Worm (Caenorhabditis elegans) whole organism, mixed stage, embryonic: Measurements from ENCODE around the gene nspe-4.

Experiments
- M03D4.4 ChIP-seq: sonication (generic microtip); optimal IDR thresholded peaks from 2 replicates; lab custom pipeline; 2017; ENCODE audit warnings: mild to moderate bottlenecking, missing genetic modification characterization, missing compliant biosample characterization
- bed-3 ChIP-seq: fragments of 200-800 bp; sonication (Bioruptor generic); optimal IDR thresholded peaks from 3 replicates; lab custom pipeline; 2018; ENCODE audit warnings: mild to moderate bottlenecking, missing genetic modification characterization, moderate library complexity, missing compliant biosample characterization
- blmp-1 ChIP-seq: fragments of 150-350 bp; optimal IDR thresholded peaks from 2 replicates; lab custom pipeline; 2014; ENCODE audit warnings: missing biosample characterization, missing genetic modification characterization
- ceh-39 ChIP-seq: fragments of 150-350 bp; optimal IDR thresholded peaks from 2 replicates; lab custom pipeline; 2014; ENCODE audit warnings: missing biosample characterization, missing genetic modification characterization
- ceh-43 ChIP-seq: fragments of 200-800 bp; sonication (Bioruptor generic); optimal IDR thresholded peaks from 2 replicates; lab custom pipeline; 2018; ENCODE audit warnings: mild to moderate bottlenecking, missing genetic modification characterization, moderate library complexity, missing compliant biosample characterization
- ceh-83 ChIP-seq: fragments of 200-800 bp; sonication (Bioruptor generic); optimal IDR thresholded peaks from 2 replicates; lab custom pipeline; 2018; ENCODE audit warnings: mild to moderate bottlenecking, missing genetic modification characterization, missing compliant biosample characterization
- ces-1 ChIP-seq: fragments of 150-350 bp; optimal IDR thresholded peaks from 2 replicates; lab custom pipeline; 2014; ENCODE audit warnings: missing biosample characterization, missing genetic modification reagents, missing genetic modification characterization
- cnd-1 ChIP-seq: fragments of 200-800 bp; sonication (Bioruptor generic); optimal IDR thresholded peaks from 2 replicates; lab custom pipeline; 2018; ENCODE audit warnings: mild to moderate bottlenecking, missing genetic modification characterization, missing compliant biosample characterization
- drap-1 ChIP-seq: fragments of 200-800 bp; sonication (Bioruptor generic); optimal IDR thresholded peaks from 3 replicates; lab custom pipeline; 2018; ENCODE audit warnings: mild to moderate bottlenecking, missing genetic modification characterization, missing compliant biosample characterization
- elt-1 ChIP-seq: sonication (generic microtip); optimal IDR thresholded peaks from 2 replicates; lab custom pipeline; 2017; ENCODE audit warnings: missing genetic modification characterization, mild to moderate bottlenecking, missing compliant biosample characterization, antibody characterized with exemption, moderate library complexity, borderline replicate concordance; ENCODE audit not compliant: insufficient read depth
- flh-1 ChIP-seq: fragments of 200-800 bp; sonication (Bioruptor generic); optimal IDR thresholded peaks from 2 replicates; lab custom pipeline; 2018; ENCODE audit warnings: mild to moderate bottlenecking, missing genetic modification characterization, moderate library complexity, missing compliant biosample characterization
- ham-2 ChIP-seq: fragments of 200-800 bp; sonication (Bioruptor generic); optimal IDR thresholded peaks from 2 replicates; lab custom pipeline; 2018; ENCODE audit warnings: mild to moderate bottlenecking, missing genetic modification characterization, missing compliant biosample characterization
- hlh-1 ChIP-seq: fragments of 150-350 bp; optimal IDR thresholded peaks from 2 replicates; lab custom pipeline; 2014; ENCODE audit warnings: missing biosample characterization, missing genetic modification reagents, missing genetic modification characterization
- lin-13 ChIP-seq: fragments of 150-350 bp; optimal IDR thresholded peaks from 2 replicates; lab custom pipeline; 2014; ENCODE audit warnings: missing biosample characterization, missing genetic modification characterization
- lin-32 ChIP-seq: fragments of 200-800 bp; sonication (Bioruptor generic); optimal IDR thresholded peaks from 2 replicates; lab custom pipeline; 2018; ENCODE audit warnings: mild to moderate bottlenecking, missing genetic modification characterization, missing compliant biosample characterization
- mab-5 ChIP-seq: fragments of 150-350 bp; optimal IDR thresholded peaks from 2 replicates; lab custom pipeline; 2014; ENCODE audit warnings: missing biosample characterization, missing genetic modification characterization
- mep-1 ChIP-seq: fragments of 150-350 bp; optimal IDR thresholded peaks from 2 replicates; lab custom pipeline; 2017; ENCODE audit warnings: missing biosample characterization, missing genetic modification reagents, missing genetic modification characterization, inconsistent platforms
- mls-2 ChIP-seq: sonication (generic microtip); optimal IDR thresholded peaks from 2 replicates; lab custom pipeline; 2016; ENCODE audit warnings: mild to moderate bottlenecking, missing genetic modification characterization, moderate library complexity, missing compliant biosample characterization
- nhr-12 ChIP-seq: fragments of 150-350 bp; optimal IDR thresholded peaks from 2 replicates; lab custom pipeline; 2014; ENCODE audit warnings: missing biosample characterization, missing genetic modification characterization
- nhr-2 ChIP-seq: fragments of 150-350 bp; optimal IDR thresholded peaks from 2 replicates; lab custom pipeline; 2014; ENCODE audit warnings: missing biosample characterization, missing genetic modification characterization
- nhr-237 ChIP-seq: fragments of 150-350 bp; optimal IDR thresholded peaks from 2 replicates; lab custom pipeline; 2014; ENCODE audit warnings: missing biosample characterization, missing genetic modification characterization
- nhr-28 ChIP-seq: fragments of 150-350 bp; optimal IDR thresholded peaks from 2 replicates; lab custom pipeline; 2014; ENCODE audit warnings: missing biosample characterization, missing genetic modification characterization
- nhr-76 ChIP-seq: sonication (generic microtip); optimal IDR thresholded peaks from 2 replicates; lab custom pipeline; 2017; ENCODE audit warnings: missing biosample characterization, missing genetic modification characterization
- pha-4 ChIP-seq: fragments of 150-350 bp; optimal IDR thresholded peaks from 2 replicates; lab custom pipeline; 2018; ENCODE audit warnings: missing biosample characterization, missing genetic modification reagents, missing genetic modification characterization
- sem-2 ChIP-seq: fragments of 200-800 bp; sonication (Bioruptor generic); optimal IDR thresholded peaks from 2 replicates; lab custom pipeline; 2018; ENCODE audit warnings: mild to moderate bottlenecking, missing genetic modification characterization, missing compliant biosample characterization
- snpc-4 ChIP-seq: fragments of 150-350 bp; optimal IDR thresholded peaks from 2 replicates; lab custom pipeline; 2014; ENCODE audit warnings: missing biosample characterization, missing genetic modification characterization
- sptf-1 ChIP-seq: sonication (generic microtip); optimal IDR thresholded peaks from 2 replicates; lab custom pipeline; 2017; ENCODE audit warnings: mild to moderate bottlenecking, missing genetic modification characterization, moderate library complexity, missing compliant biosample characterization
- tbx-8 ChIP-seq: fragments of 200-800 bp; sonication (Bioruptor generic); optimal IDR thresholded peaks from 2 replicates; lab custom pipeline; 2018; ENCODE audit warnings: mild to moderate bottlenecking, missing genetic modification characterization, moderate library complexity, missing compliant biosample characterization
- unc-120 ChIP-seq: sonication (generic microtip); optimal IDR thresholded peaks from 2 replicates; lab custom pipeline; 2017; ENCODE audit warnings: missing genetic modification characterization, missing compliant biosample characterization; ENCODE audit not compliant: poor library complexity, severe bottlenecking
- unc-39 ChIP-seq: fragments of 150-350 bp; optimal IDR thresholded peaks from 2 replicates; lab custom pipeline; 2014; ENCODE audit warnings: missing biosample characterization, missing genetic modification characterization
- unc-62 ChIP-seq: fragments of 150-350 bp; optimal IDR thresholded peaks from 2 replicates; lab custom pipeline; 2014; ENCODE audit warnings: missing biosample characterization, missing genetic modification reagents, missing genetic modification characterization
- zip-8 ChIP-seq: fragments of 150-350 bp; optimal IDR thresholded peaks from 2 replicates; lab custom pipeline; 2014; ENCODE audit warnings: missing biosample characterization, missing genetic modification characterization

The nspe-4 gene

ce11 chrII:12612218-12612617 is at the start of gene nspe-4:
TSS of gene nspe-4 (plus strand) at chrII:12612518.
- TF ChIP-seq mls-2 (tag; lab: Kevin White, UChicago) (no peak), cnd-1 (no peak), hlh-1 (tag; lab: Kevin White, UChicago) (no peak), snpc-4 (tag; lab: Kevin White, UChicago) (no peak), unc-39 (tag; lab: Kevin White, UChicago) (no peak), nhr-12 (no peak), mep-1 (tag; lab: Kevin White, UChicago) (no peak)

ce11 chrII:12565851-12566250 is 46.5 kb upstream of the nspe-4 start, which contains the start of gene F49C5.7:
TSS of gene F49C5.7 (plus strand) at chrII:12566151.
- TF ChIP-seq nhr-237 (tag; lab: Kevin White, UChicago): no peak
- TF ChIP-seq pha-4 (tag; lab: Kevin White, UChicago): no peak

ce11 chrII:12570523-12570922 is 41.8 kb upstream of the nspe-4 start, which contains the start of gene Y38E10A.1:
TSS of gene Y38E10A.1 (minus strand) at chrII:12570623.
- no peak for TF ChIP-seq ham-2 (GFP tag; lab: Kevin White, UChicago)
- no peak for TF ChIP-seq elt-1 (tag; lab: Kevin White, UChicago)
- no peak for TF ChIP-seq mep-1 (tag; lab: Kevin White, UChicago)
- TF ChIP-seq ces-1 (GFP tag; lab: Kevin White, UChicago): no peak
- TF ChIP-seq snpc-4 (tag; lab: Kevin White, UChicago): no peak
- no peak for TF ChIP-seq pha-4 (tag; lab: Kevin White, UChicago)
- no peak for TF ChIP-seq nhr-76 (tag; lab: Kevin White, UChicago)
- no peak for TF ChIP-seq ceh-83 (GFP tag; lab: Kevin White, UChicago)
- no peak for TF ChIP-seq lin-32 (GFP tag; lab: Kevin White, UChicago)
- no peak for TF ChIP-seq unc-62
- TF ChIP-seq hlh-1 (tag; lab: Kevin White, UChicago): no peak
- no peak for TF ChIP-seq zip-8
- no peak for TF ChIP-seq ceh-39 (tag; lab: Kevin White, UChicago)
- TF ChIP-seq unc-39 (tag; lab: Kevin White, UChicago): no peak
- no peak for TF ChIP-seq flh-1 (GFP tag; lab: Kevin White, UChicago)
- no peak for TF ChIP-seq mls-2 (tag; lab: Kevin White, UChicago)
- TF ChIP-seq M03D4.4 (tag; lab: Kevin White, UChicago): no peak
- no peak for TF ChIP-seq nhr-2 (tag; lab: Kevin White, UChicago)

ce11 chrII:12572760-12573159 is 39.6 kb upstream of the nspe-4 start, which contains the start of gene Y38E10A.35:
TSS of gene Y38E10A.35 (minus strand) at chrII:12572860.
- no peak for TF ChIP-seq nhr-237 (tag; lab: Kevin White, UChicago)
- TF ChIP-seq elt-1 (tag; lab: Kevin White, UChicago): no peak
- TF ChIP-seq ceh-39 (tag; lab: Kevin White, UChicago): no peak
- no peak for TF ChIP-seq ham-2 (GFP tag; lab: Kevin White, UChicago)

- TF ChIP-seq drap-1 (GFP tag; lab: Kevin White, UChicago) (no peak), sem-2 (no peak), pha-4 (tag; lab: Kevin White, UChicago) (no peak), nhr-2 (tag; lab: Kevin White, UChicago) (no peak), tbx-8 (no peak), mep-1 (tag; lab: Kevin White, UChicago) (no peak), snpc-4 (tag; lab: Kevin White, UChicago) (no peak), nhr-12 (no peak), unc-120 (tag; lab: Kevin White, UChicago) (no peak), elt-1 (tag; lab: Kevin White, UChicago) (no peak), sptf-1 (no peak), M03D4.4 (tag; lab: Kevin White, UChicago) (no peak), ces-1 (GFP tag; lab: Kevin White, UChicago) (no peak), mab-5 (tag; lab: Kevin White, UChicago) (no peak), nhr-237 (tag; lab: Kevin White, UChicago) (no peak)
Measured at ce11 chrII:12573541-12573940, 38.8 kb upstream of the nspe-4 start, which contains the start of gene Y38E10A.2. TSS of gene Y38E10A.2 (minus strand) at chrII:12573641.

- TF ChIP-seq snpc-4 (tag; lab: Kevin White, UChicago): no peak
- no peak for TF ChIP-seq unc-120 (tag; lab: Kevin White, UChicago)
- TF ChIP-seq tbx-8: no peak
- no peak for TF ChIP-seq sem-2
- no peak for TF ChIP-seq sptf-1
- no peak for TF ChIP-seq nhr-2 (tag; lab: Kevin White, UChicago)
- TF ChIP-seq lin-13 (tag; lab: Kevin White, UChicago): no peak
- TF ChIP-seq drap-1 (GFP tag; lab: Kevin White, UChicago): no peak
- TF ChIP-seq blmp-1 (tag; lab: Kevin White, UChicago): no peak
- no peak for TF ChIP-seq flh-1 (GFP tag; lab: Kevin White, UChicago)
- no peak for TF ChIP-seq nhr-76 (tag; lab: Kevin White, UChicago)
- TF ChIP-seq cnd-1: no peak
- no peak for TF ChIP-seq hlh-1 (tag; lab: Kevin White, UChicago)
- no peak for TF ChIP-seq nhr-28
- no peak for TF ChIP-seq ceh-43 (GFP tag; lab: Kevin White, UChicago)
- no peak for TF ChIP-seq bed-3 (GFP tag; lab: Kevin White, UChicago)
- TF ChIP-seq ceh-83 (GFP tag; lab: Kevin White, UChicago): no peak
- TF ChIP-seq mep-1 (tag; lab: Kevin White, UChicago): no peak
Measured at ce11 chrII:12574668-12575067, 37.6 kb upstream of the nspe-4 start, which contains the start of gene Y38E10A.3. TSS of gene Y38E10A.3 (minus strand) at chrII:12574768.
